Worm (Caenorhabditis elegans) whole organism, early embryonic: Measurements from ENCODE around the gene M199.136.

Source experiments
- B0310.2 ChIP-seq: sonication (generic microtip); optimal IDR thresholded peaks from 2 replicates; lab custom pipeline; 2016; ENCODE audit warnings: mild to moderate bottlenecking, missing genetic modification characterization, missing compliant biosample characterization
- F13C5.2 ChIP-seq: sonication (generic microtip); optimal IDR thresholded peaks from 2 replicates; lab custom pipeline; 2017; ENCODE audit warnings: mild to moderate bottlenecking, missing genetic modification characterization, inconsistent platforms, missing compliant biosample characterization
- ama-1 ChIP-seq: fragments of 150-350 bp; optimal IDR thresholded peaks from 2 replicates; lab custom pipeline; 2014
- ets-7 ChIP-seq: sonication (generic microtip); optimal IDR thresholded peaks from 2 replicates; lab custom pipeline; 2016; ENCODE audit warnings: missing genotype, missing genetic modification characterization, missing compliant biosample characterization
- flt-1 ChIP-seq: fragments of 200-800 bp; sonication (Bioruptor generic); IDR thresholded peaks from 2 replicates; pipeline ENCODE4 v1.3.6; 2022; ENCODE audit warnings: missing genetic modification characterization, missing compliant biosample characterization
- hmbx-1 ChIP-seq: sonication (generic microtip); optimal IDR thresholded peaks from 2 replicates; lab custom pipeline; 2016; ENCODE audit warnings: mild to moderate bottlenecking, missing genetic modification characterization, missing compliant biosample characterization
- hnd-1 ChIP-seq: sonication (generic microtip); optimal IDR thresholded peaks from 2 replicates; lab custom pipeline; 2016; ENCODE audit warnings: missing genetic modification characterization, missing compliant biosample characterization
- scrt-1 ChIP-seq: fragments of 200-800 bp; sonication (Bioruptor generic); IDR thresholded peaks from 2 replicates; pipeline ENCODE4 v1.3.6; 2022; ENCODE audit warnings: missing genetic modification characterization, missing compliant biosample characterization
- sea-1 ChIP-seq: fragments of 200-800 bp; sonication (Bioruptor generic); conservative IDR thresholded peaks from 2 replicates; pipeline ENCODE4 v1.3.6; 2022; ENCODE audit warnings: missing genetic modification characterization, missing compliant biosample characterization
- tbx-37 ChIP-seq: fragments of 200-800 bp; sonication (Bioruptor generic); conservative IDR thresholded peaks from 2 replicates; pipeline ENCODE4 v1.3.6; 2022; ENCODE audit warnings: missing genetic modification reagents, missing genetic modification characterization, missing compliant biosample characterization
- tra-4 ChIP-seq: sonication (generic microtip); optimal IDR thresholded peaks from 2 replicates; lab custom pipeline; 2017; ENCODE audit warnings: missing genetic modification characterization, missing compliant biosample characterization

- TF ChIP-seq tra-4 (tag; lab: Kevin White, UChicago), result no peak
- TF ChIP-seq ama-1, result no peak
- TF ChIP-seq flt-1, result no peak
- TF ChIP-seq ets-7, result no peak
- no peak for TF ChIP-seq hnd-1 (tag; lab: Kevin White, UChicago)
- TF ChIP-seq scrt-1 (GFP tag; lab: Robert Waterston, UW), result no peak
- no peak for TF ChIP-seq tbx-37 (GFP tag; lab: Robert Waterston, UW)
- TF ChIP-seq hmbx-1, result no peak
- no peak for TF ChIP-seq F13C5.2 (tag; lab: Kevin White, UChicago)
- no peak for TF ChIP-seq sea-1
- no peak for TF ChIP-seq B0310.2 (tag; lab: Kevin White, UChicago)
These were observed 5.4 kb upstream of the M199.136 start, which contains the start of gene M199.134 for ce11 chrIV:15113117-15113516.
